Worm (Caenorhabditis elegans): ENCODE data around the gene B0303.11.

Gene B0303.11

ce11 chrIII:8654400-8654980, 55.7 kb downstream of the B0303.11 start:
- no peak for TF ChIP-seq nhr-41 (GFP tag; IDR thresholded peaks at IDR 0.05)
- peak; percentile 23 for TF ChIP-seq nhr-11 (tag; optimal IDR thresholded peaks at IDR 0.05)
- no peak for TF ChIP-seq php-3 (GFP tag; IDR thresholded peaks at IDR 0.05)
- TF ChIP-seq daf-16 (GFP tag; optimal IDR thresholded peaks at IDR 0.05) = no peak
- TF ChIP-seq daf-16 (tag; optimal IDR thresholded peaks at IDR 0.05) = no peak
- no peak for TF ChIP-seq rbr-2 (tag; optimal IDR thresholded peaks at IDR 0.05)
- no peak for TF ChIP-seq arid-1 (GFP tag; conservative IDR thresholded peaks at IDR 0.05)
- TF ChIP-seq snpc-1.2 (GFP tag; IDR thresholded peaks at IDR 0.05) = no peak
- no peak for TF ChIP-seq ZK337.2 (GFP tag; IDR thresholded peaks at IDR 0.05)
- TF ChIP-seq Y105C5A.15 (GFP tag; IDR thresholded peaks at IDR 0.05) = no peak
- TF ChIP-seq pqm-1 (tag; optimal IDR thresholded peaks at IDR 0.05) = no peak
- peak in 1 of 2 experiments; percentile 4 for TF ChIP-seq lsy-2 (tag; optimal IDR thresholded peaks at IDR 0.05)
- 0 out of 2 replicates have a peak, but pooled peaks have one; percentile 11 for TF ChIP-seq ceh-20 (GFP tag; IDR thresholded peaks at IDR 0.05)
- peak; percentile 6; the same call in 1 of the 2 replicates for TF ChIP-seq dmd-6 (GFP tag; IDR thresholded peaks at IDR 0.05)
- TF ChIP-seq daf-8 (GFP tag; IDR thresholded peaks at IDR 0.05) = no peak
- TF ChIP-seq lim-7 (GFP tag; IDR thresholded peaks at IDR 0.05) = no peak
- no peak for TF ChIP-seq T26A8.4 (GFP tag; IDR thresholded peaks at IDR 0.05)
- TF ChIP-seq unc-62 (GFP tag; optimal IDR thresholded peaks at IDR 0.05 in 1 of 2) = peak in 1 of 2 experiments; percentile 37
- TF ChIP-seq unc-62 (tag; optimal IDR thresholded peaks at IDR 0.05) = no peak
- no peak for TF ChIP-seq nhr-42 (GFP tag; IDR thresholded peaks at IDR 0.05)
- TF ChIP-seq lin-38 (GFP tag; IDR thresholded peaks at IDR 0.05) = no peak

ce11 chrIII:8653875-8654386, 56.3 kb downstream of the B0303.11 start, which contains the start of gene F22B7.9:
Gene F22B7.9 (minus strand): TSS chrIII:8653925.
- TF ChIP-seq daf-16 (GFP tag; optimal IDR thresholded peaks at IDR 0.05) (no peak), daf-16 (tag; optimal IDR thresholded peaks at IDR 0.05) (peak; percentile 67), nhr-102 (tag; optimal IDR thresholded peaks at IDR 0.05) (no peak), nhr-48 (tag; optimal IDR thresholded peaks at IDR 0.05) (peak; percentile 6), hif-1 (tag; optimal IDR thresholded peaks at IDR 0.05) (no peak), nhr-11 (tag; optimal IDR thresholded peaks at IDR 0.05) (no peak), hlh-11 (tag; optimal IDR thresholded peaks at IDR 0.05) (peak; percentile 53), nhr-76 (tag; optimal IDR thresholded peaks at IDR 0.05) (no peak), F37D6.2 (tag; optimal IDR thresholded peaks at IDR 0.05) (no peak), pqm-1 (tag; optimal IDR thresholded peaks at IDR 0.05) (no peak), pha-4 (GFP tag; IDR thresholded peaks at IDR 0.05) (no peak), pha-4 (tag; optimal IDR thresholded peaks at IDR 0.05) (peak; percentile 39), dmd-6 (GFP tag; IDR thresholded peaks at IDR 0.05) (peak; percentile 27; the same call in 1 of the 2 replicates), zfp-2 (tag; optimal IDR thresholded peaks at IDR 0.05) (no peak), mdl-1 (tag; optimal IDR thresholded peaks at IDR 0.05) (peak in 1 of 2 experiments; percentile 39), nhr-111 (GFP tag; optimal IDR thresholded peaks at IDR 0.05) (no peak), nhr-237 (tag; optimal IDR thresholded peaks at IDR 0.05) (no peak), cey-2 (tag; optimal IDR thresholded peaks at IDR 0.05; ENCODE audit: borderline replicate concordance, insufficient read depth) (no peak), nhr-28 (tag; optimal IDR thresholded peaks at IDR 0.05) (peak; percentile 38), dve-1 (tag; optimal IDR thresholded peaks at IDR 0.05; ENCODE audit: insufficient read depth) (peak; percentile 70), ceh-28 (tag; optimal IDR thresholded peaks at IDR 0.05) (no peak), lin-38 (GFP tag; IDR thresholded peaks at IDR 0.05) (no peak), vab-7 (GFP tag; IDR thresholded peaks at IDR 0.05) (no peak), unc-62 (GFP tag; optimal IDR thresholded peaks at IDR 0.05 in 1 of 2) (no peak), unc-62 (tag; optimal IDR thresholded peaks at IDR 0.05) (no peak), hlh-30 (tag; optimal IDR thresholded peaks at IDR 0.05; ENCODE audit: insufficient read depth) (peak; percentile 65), mxl-2 (GFP tag; conservative IDR thresholded peaks at IDR 0.05) (no peak), T20F7.1 (GFP tag; optimal IDR thresholded peaks at IDR 0.05) (no peak), lin-13 (GFP tag; optimal IDR thresholded peaks at IDR 0.05) (no peak), ceh-44 (GFP tag; IDR thresholded peaks at IDR 0.05) (no peak), spr-1 (tag; optimal IDR thresholded peaks at IDR 0.05) (peak; percentile 2), aha-1 (tag) (peak; percentile 83), saeg-2 (GFP tag; IDR thresholded peaks at IDR 0.05) (no peak), rbr-2 (tag; optimal IDR thresholded peaks at IDR 0.05) (no peak), mxl-3 (GFP tag; optimal IDR thresholded peaks at IDR 0.05) (no peak), F26F4.8 (GFP tag; conservative IDR thresholded peaks at IDR 0.05) (no peak)

Measured in whole organism, L4 larva.